Worm (Caenorhabditis elegans) whole organism, dauer: ENCODE results near the gene sre-6.

Experiments
- unc-62 ChIP-seq: sonication (generic microtip); optimal IDR thresholded peaks from 2 replicates; lab custom pipeline; 2017; ENCODE audit warnings: missing biosample characterization, missing genetic modification reagents, missing genetic modification characterization

Gene sre-6

DNA sequence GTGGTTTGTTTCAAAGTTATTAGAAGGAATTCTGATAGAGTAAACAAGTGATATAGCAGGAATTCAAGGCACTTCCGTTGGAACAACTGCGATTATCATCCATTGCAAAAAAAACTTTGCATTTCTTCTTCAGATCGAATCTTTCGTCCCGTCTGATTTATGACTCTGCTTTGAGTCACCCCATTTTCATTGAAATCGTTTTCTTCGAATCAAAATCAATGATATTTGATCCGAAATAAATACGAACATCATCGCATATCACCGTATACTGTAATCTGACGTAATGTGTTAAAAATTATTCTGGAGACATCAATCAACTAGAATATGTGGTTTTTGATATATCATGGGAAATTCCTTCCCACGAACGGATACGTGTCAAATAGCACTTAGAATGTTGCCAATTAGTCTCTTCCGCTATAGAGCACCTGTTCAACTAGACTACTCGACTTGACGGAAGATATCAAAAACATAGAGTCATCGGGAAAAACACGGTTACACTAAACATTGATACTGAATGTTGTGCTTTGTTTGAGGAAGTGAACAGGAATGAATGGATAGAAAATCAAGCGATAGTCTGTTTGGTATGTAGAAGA is 31.7 kb downstream of the sre-6 start:
- TF ChIP-seq unc-62 = no peak

DNA sequence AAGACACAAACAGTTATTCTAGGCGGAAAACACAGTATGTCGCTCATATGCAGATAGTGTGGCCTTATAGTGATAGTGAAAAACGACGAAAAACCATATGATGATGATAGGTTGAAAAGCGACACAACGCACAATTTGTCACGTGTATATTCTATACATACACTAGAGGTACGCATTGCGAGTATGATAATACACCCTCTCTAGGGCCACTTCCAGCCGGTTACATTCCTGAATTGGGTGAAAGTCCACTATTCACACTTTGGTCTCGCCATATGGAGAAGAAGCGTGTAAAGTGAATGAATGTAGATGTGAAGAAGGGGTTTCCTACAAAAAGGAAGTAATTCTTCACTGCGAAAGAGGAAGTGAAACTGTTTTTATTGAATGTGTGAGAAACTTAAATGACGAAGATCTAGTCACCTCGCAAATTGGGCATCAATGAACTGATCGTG is 33.1 kb downstream of the sre-6 start:
- TF ChIP-seq unc-62 = no peak

DNA sequence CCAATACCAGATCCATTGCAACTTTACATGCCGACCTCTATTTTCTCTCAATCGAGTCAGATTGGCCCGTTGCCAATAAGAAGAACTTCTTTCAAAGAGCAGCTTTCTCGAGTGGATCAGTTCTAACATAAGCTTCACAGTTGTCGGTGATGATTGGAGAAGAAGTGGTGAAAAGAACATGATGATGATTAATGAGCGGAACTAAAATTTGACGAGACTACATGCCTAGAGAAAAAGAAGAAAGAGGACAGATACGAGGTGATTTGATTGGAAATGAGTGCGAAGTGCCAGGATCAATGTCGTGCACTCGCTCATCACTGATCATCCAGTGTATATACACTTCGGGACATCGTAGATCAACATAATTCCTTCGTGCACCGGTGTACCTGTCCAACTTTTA is 34.9 kb downstream of the sre-6 start:
- TF ChIP-seq unc-62 = no peak

DNA sequence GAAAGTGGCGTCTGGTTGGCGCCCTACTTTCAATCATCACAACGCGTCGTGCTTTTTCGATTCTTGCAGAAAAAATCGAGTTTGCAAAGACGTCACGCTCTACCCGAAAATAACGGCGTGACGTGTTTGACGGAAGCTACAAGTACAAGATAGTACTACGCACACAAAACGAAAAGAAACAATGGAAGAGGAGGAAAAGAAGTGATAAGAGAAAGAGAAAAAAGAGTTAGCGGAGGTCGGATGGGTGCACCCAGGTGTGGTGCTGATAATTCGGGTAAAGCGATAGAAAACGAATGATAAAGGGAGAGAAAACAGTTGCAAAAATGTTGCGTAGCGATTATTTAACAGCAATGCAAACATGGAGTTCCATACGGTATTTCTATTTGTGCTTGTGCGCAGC is 35.9 kb downstream of the sre-6 start:
- TF ChIP-seq unc-62 = no peak

DNA sequence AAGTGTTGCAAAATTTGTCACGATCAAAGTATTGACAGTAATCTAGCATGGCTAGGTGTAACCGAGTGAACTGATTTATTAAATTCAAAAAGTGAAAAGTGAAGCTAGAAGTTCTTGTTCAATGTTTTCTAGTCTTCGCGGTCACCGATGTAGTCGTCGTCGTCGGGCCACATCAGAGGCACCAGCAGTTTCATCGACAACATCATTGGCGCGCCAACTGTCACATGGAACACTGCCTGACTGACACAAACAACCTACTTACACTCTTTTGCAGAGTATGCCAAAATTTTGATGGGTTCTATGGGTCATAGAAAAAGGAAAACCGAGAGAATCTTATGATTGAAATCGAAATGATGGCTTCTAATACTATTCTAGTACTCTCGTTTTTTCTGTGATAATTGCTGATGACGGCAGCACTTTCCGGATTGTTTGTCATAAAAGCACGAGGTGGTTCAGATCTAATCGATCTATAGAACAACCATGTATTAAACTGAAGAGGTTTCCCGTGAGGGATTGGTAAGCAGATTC is 37.1 kb downstream of the sre-6 start:
- no peak for TF ChIP-seq unc-62

DNA sequence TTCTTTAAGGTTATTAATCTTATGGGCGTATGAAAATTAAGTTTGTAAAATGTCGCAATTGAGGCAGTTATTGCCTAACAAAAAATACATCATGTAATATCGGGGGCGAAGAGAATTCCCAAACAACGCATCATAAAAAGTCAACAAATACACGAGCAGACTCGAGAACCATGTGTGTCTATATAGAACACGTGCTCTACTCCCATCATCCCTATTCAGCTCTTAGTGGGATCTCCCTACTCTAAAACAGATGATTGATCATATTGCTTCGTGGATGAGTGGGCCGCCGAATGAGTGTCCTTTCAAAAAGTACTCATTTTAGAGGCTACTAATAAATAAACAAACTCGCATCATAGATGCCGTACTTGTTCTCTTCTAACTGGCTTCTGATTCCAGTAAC is 38.1 kb downstream of the sre-6 start:
- TF ChIP-seq unc-62 = no peak

DNA sequence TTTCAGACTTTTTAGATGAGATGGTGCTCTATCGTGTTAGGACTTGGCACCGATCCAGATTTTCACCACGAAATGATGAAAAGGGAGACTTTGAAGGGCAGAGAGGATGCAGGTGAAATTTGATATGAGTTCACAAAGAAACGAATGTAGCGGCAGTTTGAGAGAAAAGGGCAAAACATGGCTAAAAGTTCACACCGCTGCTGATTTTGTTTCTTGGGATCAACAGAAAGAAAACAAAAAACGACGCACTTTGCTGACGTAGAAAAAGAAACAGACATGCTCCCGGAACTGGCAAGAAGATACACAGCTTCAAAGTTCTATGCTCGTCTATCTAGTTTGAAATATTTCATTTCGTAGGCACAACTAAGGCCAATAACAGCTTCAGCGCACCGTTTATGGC is 39.0 kb downstream of the sre-6 start:
- no peak for TF ChIP-seq unc-62

DNA sequence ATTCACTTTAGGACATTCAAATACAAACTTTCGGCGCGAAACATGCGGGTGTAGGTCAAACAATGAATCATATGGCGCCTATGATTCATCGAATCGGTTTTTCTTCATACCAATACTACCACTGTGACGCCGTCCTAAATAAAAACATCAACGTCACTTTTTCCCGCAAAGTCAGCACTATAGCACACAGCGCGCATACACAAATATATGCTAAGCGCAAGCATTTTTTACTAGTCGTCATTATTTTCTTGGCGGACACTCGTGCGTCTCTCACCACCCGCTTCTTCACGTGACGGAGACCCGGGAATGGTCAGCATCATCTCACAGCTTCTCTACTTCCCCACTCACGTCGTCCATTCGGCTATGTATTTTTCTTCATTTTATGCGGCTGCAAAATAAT is 39.4 kb downstream of the sre-6 start:
- TF ChIP-seq unc-62 = no peak

DNA sequence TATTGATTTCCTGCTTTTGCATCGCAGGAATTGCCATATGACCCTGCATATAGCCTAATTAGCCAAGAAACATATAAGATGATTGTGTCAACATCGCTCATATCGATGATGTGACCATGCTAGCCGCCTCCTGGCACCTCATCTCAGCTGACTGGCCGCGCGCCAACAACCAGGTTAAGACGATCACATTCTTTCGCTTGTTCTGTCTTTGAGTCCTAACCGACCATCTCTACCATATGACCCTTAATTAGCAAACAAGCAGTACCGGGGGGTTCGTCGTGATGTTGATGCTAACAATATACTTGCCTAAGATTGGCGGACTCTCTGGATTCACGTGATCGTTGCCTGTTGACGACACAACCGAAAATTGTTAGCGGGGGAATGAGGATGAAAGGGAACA is 40.0 kb downstream of the sre-6 start:
- TF ChIP-seq unc-62 = no peak

DNA sequence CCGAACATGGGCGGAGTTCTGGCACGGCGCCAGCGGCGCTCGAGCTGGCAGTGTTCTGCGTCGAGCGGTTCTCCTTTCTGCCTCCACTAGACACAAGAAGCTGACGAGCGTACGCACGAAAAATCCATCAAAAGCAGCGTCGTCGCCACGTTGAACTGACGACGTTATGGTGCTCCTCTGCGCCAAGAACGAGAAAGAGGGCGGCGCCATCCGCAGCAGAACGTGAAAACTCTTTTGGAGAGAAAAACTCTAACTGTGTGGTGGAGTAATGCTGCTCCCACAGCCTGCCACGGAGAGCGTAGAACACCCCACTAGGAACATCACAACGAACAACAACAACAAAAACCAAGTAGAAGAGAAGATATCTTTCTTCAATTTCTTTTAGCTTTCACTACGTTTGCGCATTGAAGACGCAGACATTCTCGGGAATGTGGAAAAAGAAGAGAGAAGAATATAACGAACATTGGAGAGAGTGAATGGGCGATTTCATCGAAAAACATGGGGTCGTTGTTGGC is 40.6 kb downstream of the sre-6 start:
- no peak for TF ChIP-seq unc-62

DNA sequence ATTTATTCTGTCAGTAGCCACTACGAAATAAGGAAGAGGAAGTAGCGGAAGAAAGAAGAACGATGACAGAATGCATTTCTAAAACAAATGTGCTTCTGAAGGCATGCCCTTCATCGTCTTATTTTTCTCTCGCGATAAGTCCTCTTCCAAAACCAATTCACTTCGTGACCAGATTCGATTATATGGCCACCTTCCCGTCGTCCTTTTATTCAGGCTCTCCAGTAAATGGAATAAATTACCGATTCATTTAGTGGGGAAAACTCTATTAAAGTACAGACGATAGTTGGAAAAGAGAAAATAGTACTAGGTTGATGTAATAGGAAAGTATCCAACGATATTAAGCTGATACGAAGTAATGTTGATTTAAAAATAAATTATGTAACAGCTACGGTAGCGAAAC is 41.3 kb downstream of the sre-6 start:
- TF ChIP-seq unc-62 = no peak

DNA sequence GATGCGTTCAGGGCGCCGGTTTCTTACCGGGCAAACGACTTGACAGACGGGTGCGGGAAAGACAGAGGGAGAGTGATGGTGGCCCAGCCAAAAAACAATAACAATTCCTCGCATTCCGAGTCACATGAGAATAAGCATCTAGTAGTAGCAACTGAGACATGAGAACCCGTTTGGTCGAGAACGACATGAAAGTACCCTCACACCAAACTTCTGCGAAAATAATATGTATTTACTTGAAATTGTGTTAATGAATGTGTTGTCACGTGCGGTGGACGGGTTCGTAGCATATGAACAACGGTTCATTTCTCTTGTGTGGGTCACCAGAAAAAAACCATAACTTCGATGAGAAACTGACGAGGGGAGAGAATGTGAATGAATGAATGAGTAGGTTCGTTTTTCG is 41.7 kb downstream of the sre-6 start:
- no peak for TF ChIP-seq unc-62

DNA sequence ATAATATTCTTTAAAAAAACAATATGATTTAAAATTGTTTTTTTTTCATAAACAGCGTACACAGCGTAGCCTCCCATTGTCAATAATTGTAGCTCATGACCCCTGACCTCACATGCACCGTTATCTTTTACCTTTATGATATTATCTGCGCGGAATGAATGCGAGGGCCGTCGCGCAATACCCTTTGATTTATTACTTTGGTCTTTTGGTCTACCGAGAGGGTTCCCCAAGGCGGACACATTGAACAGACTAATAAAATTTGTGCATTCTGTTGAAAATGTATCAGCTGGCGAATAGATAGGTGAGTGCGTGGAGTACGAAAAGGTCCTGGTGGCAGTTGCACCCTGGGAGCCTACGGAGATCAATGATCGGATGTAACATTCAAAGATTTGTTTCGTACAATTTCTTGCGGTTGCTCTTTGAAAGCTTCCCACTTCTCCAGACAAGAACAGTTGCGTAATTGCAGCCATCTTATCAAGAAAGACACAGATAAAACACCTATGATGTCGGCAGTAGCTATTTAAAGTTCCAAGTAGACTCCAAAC is 42.2 kb downstream of the sre-6 start:
- TF ChIP-seq unc-62 = no peak

DNA sequence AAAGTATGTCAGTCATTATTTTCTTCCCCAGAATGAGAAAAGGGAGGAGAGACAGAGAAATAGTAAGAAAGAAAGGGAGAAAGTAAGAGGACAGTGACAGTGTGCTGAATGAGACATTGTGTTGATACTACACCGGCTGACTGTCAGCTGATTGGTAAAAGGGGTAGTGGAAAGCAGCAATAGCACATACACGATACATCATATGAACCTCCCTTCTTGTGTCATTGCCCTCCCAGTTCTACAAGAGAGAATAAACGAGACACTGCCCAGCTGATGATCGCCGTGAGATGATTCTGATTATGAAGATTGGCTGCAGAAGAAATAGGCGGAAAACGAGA is 42.8 kb downstream of the sre-6 start:
- no peak for TF ChIP-seq unc-62

DNA sequence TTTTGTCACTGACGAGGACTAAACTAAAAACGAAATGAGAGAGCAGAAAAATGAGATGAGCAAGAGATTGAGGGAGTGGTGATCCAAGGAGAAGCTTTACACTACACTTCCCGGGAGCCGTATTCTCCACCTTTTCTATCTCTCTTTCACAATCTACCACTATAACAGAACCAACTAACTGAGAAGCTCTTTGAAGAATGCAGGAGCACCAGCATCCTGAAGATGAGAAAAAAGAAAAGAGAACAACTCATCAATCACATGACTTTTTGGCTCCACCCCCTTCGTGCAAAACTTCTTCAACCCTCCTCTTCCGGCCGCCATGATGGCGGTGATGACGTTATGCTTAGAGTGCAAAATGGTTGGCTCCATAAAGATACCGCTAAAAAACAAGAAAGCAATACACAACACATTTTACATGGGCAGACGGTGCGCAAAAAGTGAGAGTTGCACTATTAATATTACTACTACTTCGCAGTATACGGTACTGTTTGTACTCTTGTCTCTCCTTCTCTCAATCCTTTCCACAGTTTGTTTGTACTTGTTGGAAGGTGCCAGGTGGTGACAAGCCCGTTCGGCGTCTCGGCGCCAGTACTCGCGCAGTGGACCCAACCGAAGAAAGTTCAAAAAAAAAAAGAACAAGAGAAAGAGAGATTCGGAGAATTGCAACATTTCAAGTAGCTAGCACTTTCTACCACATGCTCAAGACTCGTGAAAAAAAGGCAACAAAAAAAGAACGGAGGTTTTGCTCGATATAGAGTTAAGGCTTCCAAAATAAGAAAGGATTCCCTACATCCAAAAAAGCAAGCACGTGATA is 43.4 kb downstream of the sre-6 start:
- TF ChIP-seq unc-62 = no peak

DNA sequence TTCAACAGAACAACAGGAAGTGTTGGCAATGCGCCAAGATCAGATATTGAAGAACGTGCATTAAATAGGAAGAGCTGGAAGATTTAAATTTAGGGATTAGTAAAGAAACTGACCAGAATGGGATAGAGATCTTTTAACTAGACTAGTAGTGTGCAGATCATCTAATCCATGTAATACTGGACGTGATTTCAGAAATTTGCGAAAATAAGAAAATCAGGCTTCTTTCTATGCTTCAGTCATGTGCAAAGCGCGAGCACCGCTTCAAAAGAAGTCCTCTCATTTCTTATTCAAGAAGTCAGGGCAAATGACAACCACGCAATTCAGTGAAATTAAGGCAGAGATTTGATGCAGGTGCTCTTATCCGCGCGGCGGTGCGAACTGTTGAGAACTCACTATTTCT is 44.6 kb downstream of the sre-6 start:
- no peak for TF ChIP-seq unc-62

DNA sequence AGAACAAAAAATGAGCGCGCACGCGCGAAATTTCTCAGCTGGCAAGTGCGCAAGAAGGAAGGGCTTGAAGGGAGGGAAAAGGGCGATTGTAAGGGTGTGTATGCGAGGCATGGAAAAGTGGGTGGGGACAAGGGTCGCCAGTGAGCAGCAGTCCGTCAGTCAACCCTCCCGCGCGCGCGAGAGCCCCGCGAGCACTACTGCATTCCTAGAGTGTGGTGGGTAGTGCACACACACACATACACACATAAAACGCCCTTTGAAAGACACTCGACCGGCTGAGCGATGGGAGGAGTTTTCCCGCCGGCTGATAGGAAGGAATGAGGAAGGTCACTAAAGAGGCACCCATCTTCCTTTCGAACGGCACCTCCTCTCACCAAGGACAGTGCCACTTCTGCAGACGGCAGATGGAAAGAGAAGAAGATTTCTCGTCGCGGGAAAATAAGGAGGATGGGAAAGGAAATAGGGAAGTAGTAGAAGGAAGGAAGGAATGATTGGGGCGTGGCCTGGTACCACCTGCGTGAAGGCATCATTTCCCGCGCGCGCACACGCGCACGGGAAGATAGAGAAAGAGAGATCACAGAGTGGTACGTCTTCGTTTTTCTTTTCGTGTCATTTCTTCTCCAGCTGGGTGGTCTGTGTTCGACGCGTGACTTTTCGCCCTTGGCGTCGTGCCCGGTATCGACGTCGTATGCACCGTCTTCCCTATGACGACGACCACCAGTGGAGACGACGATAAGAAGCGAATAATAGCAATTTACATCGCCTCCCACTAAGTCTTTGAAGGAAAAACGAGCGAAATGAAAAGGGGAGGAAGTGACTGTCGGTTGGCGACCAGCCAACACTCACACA is 45.5 kb downstream of the sre-6 start:
- no peak for TF ChIP-seq unc-62
